Worm (Caenorhabditis elegans) whole organism, early embryonic: Measurements from ENCODE around the gene C53A5.17.

Experiments
- F13C5.2 ChIP-seq: sonication (generic microtip); optimal IDR thresholded peaks from 2 replicates; lab custom pipeline; 2017; ENCODE audit warnings: mild to moderate bottlenecking, missing genetic modification characterization, inconsistent platforms, missing compliant biosample characterization
- ama-1 ChIP-seq: fragments of 150-350 bp; optimal IDR thresholded peaks from 2 replicates; lab custom pipeline; 2014
- ceh-13 ChIP-seq: fragments of 200-800 bp; sonication (Bioruptor generic); optimal IDR thresholded peaks from 2 replicates; lab custom pipeline; 2018; ENCODE audit warnings: mild to moderate bottlenecking, missing genetic modification characterization, missing compliant biosample characterization
- ets-7 ChIP-seq: sonication (generic microtip); optimal IDR thresholded peaks from 2 replicates; lab custom pipeline; 2016; ENCODE audit warnings: missing genotype, missing genetic modification characterization, missing compliant biosample characterization
- hmg-4 ChIP-seq: fragments of 200-800 bp; sonication (Bioruptor generic); optimal IDR thresholded peaks from 2 replicates; lab custom pipeline; 2018; ENCODE audit warnings: mild to moderate bottlenecking, missing genetic modification characterization, missing compliant biosample characterization
- hnd-1 ChIP-seq: sonication (generic microtip); optimal IDR thresholded peaks from 2 replicates; lab custom pipeline; 2016; ENCODE audit warnings: missing genetic modification characterization, missing compliant biosample characterization
- sea-1 ChIP-seq: fragments of 200-800 bp; sonication (Bioruptor generic); conservative IDR thresholded peaks from 2 replicates; pipeline ENCODE4 v1.3.6; 2022; ENCODE audit warnings: missing genetic modification characterization, missing compliant biosample characterization
- tbx-11 ChIP-seq: fragments of 200-800 bp; sonication (Bioruptor generic); IDR thresholded peaks from 2 replicates; pipeline ENCODE4 v1.3.6; 2022; ENCODE audit warnings: missing genetic modification characterization, missing compliant biosample characterization
- tbx-37 ChIP-seq: fragments of 200-800 bp; sonication (Bioruptor generic); conservative IDR thresholded peaks from 2 replicates; pipeline ENCODE4 v1.3.6; 2022; ENCODE audit warnings: missing genetic modification reagents, missing genetic modification characterization, missing compliant biosample characterization

- no peak for TF ChIP-seq hnd-1 (tag; lab: Kevin White, UChicago)
- no peak for TF ChIP-seq sea-1 (GFP tag; lab: Robert Waterston, UW)
- no peak for TF ChIP-seq F13C5.2 (tag; lab: Kevin White, UChicago)
- TF ChIP-seq tbx-37 (GFP tag; lab: Robert Waterston, UW): no peak
- no peak for TF ChIP-seq ceh-13
- TF ChIP-seq tbx-11: no peak
- TF ChIP-seq hmg-4 (GFP tag; lab: Kevin White, UChicago): no peak
- no peak for TF ChIP-seq ets-7 (tag; lab: Kevin White, UChicago)
- no peak for TF ChIP-seq ama-1 (lab: Kevin White, UChicago)
These were observed 41.9 kb downstream of the C53A5.17 start, which contains the start of gene clec-55 for ce11 chrV:14478979-14479378.
